Fruit fly (Drosophila melanogaster): ENCODE data around the gene Spindly.

The Spindly gene

dm6 chr2L:3555408-3556058 is 25.4 kb upstream of the Spindly start (continued):
- no peak for TF ChIP-seq CG16779 (GFP tag; IDR thresholded peaks at IDR 0.05)
- no peak for TF ChIP-seq CG3281 (GFP tag; optimal IDR thresholded peaks at IDR 0.05)
- peak; percentile 7 for TF ChIP-seq cato (GFP tag; optimal IDR thresholded peaks at IDR 0.05; ENCODE audit: borderline replicate concordance)
- no peak for TF ChIP-seq Bteb2 (GFP tag; optimal IDR thresholded peaks at IDR 0.05)
- no peak for TF ChIP-seq stwl (tag; optimal IDR thresholded peaks at IDR 0.05)
- TF ChIP-seq CG11560 (tag; IDR thresholded peaks at IDR 0.05): no peak
- TF ChIP-seq ssp (GFP tag; IDR thresholded peaks at IDR 0.05): no peak
- no peak for TF ChIP-seq lilli (GFP tag; optimal IDR thresholded peaks at IDR 0.05)
- TF ChIP-seq MESR4 (GFP tag; optimal IDR thresholded peaks at IDR 0.05): no peak
- TF ChIP-seq Chrac-16 (GFP tag; optimal IDR thresholded peaks at IDR 0.05): peak; percentile 15
- TF ChIP-seq CG10431 (GFP tag; optimal IDR thresholded peaks at IDR 0.05): no peak
- TF ChIP-seq sisA (GFP tag; IDR thresholded peaks at IDR 0.05): no peak
- no peak for TF ChIP-seq trem (tag; optimal IDR thresholded peaks at IDR 0.05)
- TF ChIP-seq CG9727 (GFP tag; optimal IDR thresholded peaks at IDR 0.05): peak; percentile 14
- TF ChIP-seq br (optimal IDR thresholded peaks at IDR 0.05): no peak
- no peak for TF ChIP-seq CG6791 (GFP tag; IDR thresholded peaks at IDR 0.05; ENCODE audit: partially characterized antibody)
- TF ChIP-seq CG8924 (tag; optimal IDR thresholded peaks at IDR 0.05): no peak
- no peak for TF ChIP-seq CG14014 (GFP tag; IDR thresholded peaks at IDR 0.05)
- peak; percentile 78 for TF ChIP-seq CG4404 (GFP tag; IDR thresholded peaks at IDR 0.05)
- TF ChIP-seq CG1529 (GFP tag; optimal IDR thresholded peaks at IDR 0.05): no peak
- no peak for TF ChIP-seq CG2875 (GFP tag; optimal IDR thresholded peaks at IDR 0.05)
- no peak for TF ChIP-seq B-H1 (GFP tag; IDR thresholded peaks at IDR 0.05)
- TF ChIP-seq Adf1 (GFP tag; IDR thresholded peaks at IDR 0.05): no peak
- no peak for TF ChIP-seq psq (GFP tag; optimal IDR thresholded peaks at IDR 0.05)
- TF ChIP-seq Bdp1 (GFP tag; optimal IDR thresholded peaks at IDR 0.05): no peak
- no peak for TF ChIP-seq mld (GFP tag; IDR thresholded peaks at IDR 0.05; ENCODE audit: partially characterized antibody)
- no peak for TF ChIP-seq Fer3 (tag; optimal IDR thresholded peaks at IDR 0.05)
- no peak for TF ChIP-seq her (GFP tag; optimal IDR thresholded peaks at IDR 0.05)
- no peak for TF ChIP-seq org-1 (GFP tag; optimal IDR thresholded peaks at IDR 0.05)
- TF ChIP-seq gsb-n (tag; optimal IDR thresholded peaks at IDR 0.05): no peak
- peak; percentile 48 for TF ChIP-seq CG2678 (tag; optimal IDR thresholded peaks at IDR 0.05)
- TF ChIP-seq sim (GFP tag; IDR thresholded peaks at IDR 0.05): no peak
- no peak for TF ChIP-seq slbo (GFP tag; IDR thresholded peaks at IDR 0.05)
- TF ChIP-seq jumu (GFP tag; optimal IDR thresholded peaks at IDR 0.05): no peak
- TF ChIP-seq cwo (GFP tag; optimal IDR thresholded peaks at IDR 0.05): no peak
- TF ChIP-seq crol (GFP tag; IDR thresholded peaks at IDR 0.05): no peak
- no peak for TF ChIP-seq nerfin-2 (GFP tag; IDR thresholded peaks at IDR 0.05; ENCODE audit: partially characterized antibody)
- peak; percentile 79 for TF ChIP-seq CG15696 (tag; optimal IDR thresholded peaks at IDR 0.05)
- no peak for TF ChIP-seq CG10274 (GFP tag; optimal IDR thresholded peaks at IDR 0.05)
- TF ChIP-seq fru (optimal IDR thresholded peaks at IDR 0.05): no peak
- no peak for TF ChIP-seq Hmx (GFP tag; optimal IDR thresholded peaks at IDR 0.05)
- no peak for TF ChIP-seq CG30403 (GFP tag; optimal IDR thresholded peaks at IDR 0.05)
- TF ChIP-seq Awh (GFP tag; IDR thresholded peaks at IDR 0.05): peak; percentile 43; the same call in 1 of the 2 replicates
- TF ChIP-seq cas (GFP tag; IDR thresholded peaks at IDR 0.05): no peak
- no peak for TF ChIP-seq CG17802 (tag; optimal IDR thresholded peaks at IDR 0.05)
- TF ChIP-seq CG7372 (GFP tag; IDR thresholded peaks at IDR 0.05): no peak
- peak; percentile 59 for TF ChIP-seq CG16813 (GFP tag; IDR thresholded peaks at IDR 0.05; ENCODE audit: partially characterized antibody)
- no peak for TF ChIP-seq Usf (GFP tag; optimal IDR thresholded peaks at IDR 0.05)
- TF ChIP-seq tin (GFP tag; optimal IDR thresholded peaks at IDR 0.05): no peak
- TF ChIP-seq CkIIα-i1 (GFP tag; IDR thresholded peaks at IDR 0.05): no peak
- no peak for TF ChIP-seq CG3163 (GFP tag; optimal IDR thresholded peaks at IDR 0.05)
- TF ChIP-seq CG8478 (optimal IDR thresholded peaks at IDR 0.05): no peak

Data from whole organism, embryonic.